Fruit fly (Drosophila melanogaster) whole organism, embryonic: Measurements from ENCODE around the gene CG5762.

ENCODE experiments used
- Atf6 ChIP-seq: fragments of 200-800 bp; sonication (Bioruptor generic); IDR thresholded peaks from 2 replicates; pipeline ENCODE4 v1.3.6; 2022; ENCODE audit warnings: missing biosample characterization, missing genetic modification characterization
- CG10462 ChIP-seq: fragments of 200-800 bp; sonication (Bioruptor generic); optimal IDR thresholded peaks from 2 replicates; lab custom pipeline; 2016; ENCODE audit warnings: missing biosample characterization, missing genetic modification characterization
- CG12391 ChIP-seq: fragments of 200-800 bp; sonication (Bioruptor generic); optimal IDR thresholded peaks from 3 replicates; lab custom pipeline; 2018; ENCODE audit warnings: missing biosample characterization, mild to moderate bottlenecking, missing genetic modification characterization, moderate library complexity
- CG12744 ChIP-seq: fragments of 200-800 bp; sonication (Bioruptor generic); optimal IDR thresholded peaks from 2 replicates; lab custom pipeline; 2016; ENCODE audit warnings: missing biosample characterization, missing genetic modification characterization
- CG14441 ChIP-seq: fragments of 200-800 bp; sonication (Bioruptor generic); IDR thresholded peaks from 2 replicates; pipeline ENCODE4 v1.3.6; 2022; ENCODE audit warnings: missing biosample characterization, missing genetic modification characterization
- CG14965 ChIP-seq: fragments of 200-800 bp; sonication (Bioruptor generic); optimal IDR thresholded peaks from 2 replicates; lab custom pipeline; 2016; ENCODE audit warnings: missing biosample characterization, missing genetic modification characterization, borderline replicate concordance
- CG17359 ChIP-seq: fragments of 200-800 bp; sonication (Bioruptor generic); optimal IDR thresholded peaks from 3 replicates; lab custom pipeline; 2018; ENCODE audit warnings: missing biosample characterization, mild to moderate bottlenecking, missing genetic modification characterization, moderate library complexity
- CG18764 ChIP-seq: fragments of 200-800 bp; sonication (Bioruptor generic); optimal IDR thresholded peaks from 3 replicates; lab custom pipeline; 2016; ENCODE audit warnings: missing biosample characterization, missing genetic modification characterization
- CG2120 ChIP-seq: fragments of 200-800 bp; sonication (Bioruptor generic); optimal IDR thresholded peaks from 3 replicates; lab custom pipeline; 2016; ENCODE audit warnings: missing biosample characterization, missing genetic modification characterization
- CG2875 ChIP-seq: fragments of 200-800 bp; sonication (Bioruptor generic); optimal IDR thresholded peaks from 2 replicates; lab custom pipeline; 2017; ENCODE audit warnings: missing biosample characterization, mild to moderate bottlenecking, missing genetic modification characterization, missing genetic modification reagents
- CG34224 ChIP-seq: fragments of 200-800 bp; sonication (Bioruptor generic); IDR thresholded peaks from 3 replicates; pipeline ENCODE4 v1.3.6; 2022; ENCODE audit warnings: missing biosample characterization, missing genetic modification characterization; ENCODE audit not compliant: partially characterized antibody
- CG3726 ChIP-seq: fragments of 200-800 bp; sonication (Bioruptor generic); IDR thresholded peaks from 3 replicates; pipeline ENCODE4, ENCODE4 v1.3.6; 2022; ENCODE audit warnings: missing biosample characterization, missing genetic modification characterization
- CG6683 ChIP-seq: fragments of 200-800 bp; sonication (Bioruptor generic); optimal IDR thresholded peaks from 2 replicates; lab custom pipeline; 2017; ENCODE audit warnings: missing biosample characterization, mild to moderate bottlenecking, missing genetic modification characterization, missing genetic modification reagents
- CG8478 ChIP-seq: fragments of >200 bp; optimal IDR thresholded peaks from 2 replicates; lab custom pipeline; 2018
- CG9215 ChIP-seq: fragments of 200-800 bp; sonication (Bioruptor generic); IDR thresholded peaks from 2 replicates; pipeline ENCODE4 v1.3.6; 2022; ENCODE audit warnings: missing biosample characterization, missing genetic modification characterization
- CG9797 ChIP-seq: fragments of 200-800 bp; sonication (Bioruptor generic); optimal IDR thresholded peaks from 3 replicates; lab custom pipeline; 2018; ENCODE audit warnings: missing biosample characterization, mild to moderate bottlenecking, missing genetic modification characterization
- D19A ChIP-seq: fragments of 200-800 bp; optimal IDR thresholded peaks from 3 replicates; lab custom pipeline; 2019; ENCODE audit warnings: missing biosample characterization, mild to moderate bottlenecking, missing genetic modification characterization, moderate library complexity
- Deaf1 ChIP-seq: fragments of 200-800 bp; optimal IDR thresholded peaks from 3 replicates; lab custom pipeline; 2019; ENCODE audit warnings: missing biosample characterization, mild to moderate bottlenecking, missing genetic modification characterization, moderate library complexity
- Dip3 ChIP-seq: fragments of 200-800 bp; sonication (Bioruptor generic); optimal IDR thresholded peaks from 3 replicates; lab custom pipeline; 2016; ENCODE audit warnings: missing biosample characterization, missing genetic modification characterization
- Dll ChIP-seq: fragments of 200-800 bp; sonication (Bioruptor generic); IDR thresholded peaks from 4 replicates; pipeline ENCODE4 v1.3.6; 2022; ENCODE audit warnings: missing biosample characterization, missing genetic modification characterization; ENCODE audit not compliant: partially characterized antibody
- Jarid2 ChIP-seq: fragments of 200-800 bp; sonication (Bioruptor generic); optimal IDR thresholded peaks from 3 replicates; lab custom pipeline; 2017; ENCODE audit warnings: mild to moderate bottlenecking, missing biosample characterization, missing genetic modification reagents, missing genetic modification characterization
- Lpt ChIP-seq: fragments of >200 bp; optimal IDR thresholded peaks from 2 replicates; lab custom pipeline; 2018; ENCODE audit warnings: missing biosample characterization, missing genetic modification characterization
- Mes4 ChIP-seq: fragments of 200-800 bp; sonication (Bioruptor generic); optimal IDR thresholded peaks from 2 replicates; lab custom pipeline; 2016; ENCODE audit warnings: missing biosample characterization, missing genetic modification characterization
- NFAT ChIP-seq: fragments of 200-800 bp; sonication (Bioruptor generic); IDR thresholded peaks from 2 replicates; pipeline ENCODE4 v1.3.6; 2022; ENCODE audit warnings: missing biosample characterization, missing genetic modification characterization
- Taf1 ChIP-seq: fragments of 200-800 bp; sonication (Bioruptor generic); IDR thresholded peaks from 2 replicates; pipeline ENCODE4 v1.3.6; 2022; ENCODE audit warnings: missing biosample characterization, missing genetic modification characterization
- bcd ChIP-seq: fragments of 200-800 bp; sonication (Bioruptor generic); optimal IDR thresholded peaks from 2 replicates; lab custom pipeline; 2017; ENCODE audit warnings: missing biosample characterization, mild to moderate bottlenecking, missing genetic modification characterization
- cad ChIP-seq: fragments of >200 bp; optimal IDR thresholded peaks from 2 replicates; lab custom pipeline; 2017; ENCODE audit warnings: missing biosample characterization, missing genetic modification characterization
- cas ChIP-seq: fragments of 200-800 bp; sonication (Bioruptor generic); IDR thresholded peaks from 2 replicates; pipeline ENCODE4 v1.3.6; 2022; ENCODE audit warnings: missing biosample characterization, missing genetic modification characterization
- chinmo ChIP-seq: fragments of 200-800 bp; sonication (Bioruptor generic); IDR thresholded peaks from 4 replicates; pipeline ENCODE4 v1.3.6; 2022; ENCODE audit warnings: missing biosample characterization, missing genetic modification characterization; ENCODE audit not compliant: partially characterized antibody
- cwo ChIP-seq: fragments of 200-800 bp; sonication (Bioruptor generic); optimal IDR thresholded peaks from 3 replicates; lab custom pipeline; 2017; ENCODE audit warnings: missing biosample characterization, missing genetic modification characterization, mild to moderate bottlenecking, moderate library complexity, missing genetic modification reagents
- dan ChIP-seq: fragments of 200-800 bp; sonication (Bioruptor generic); IDR thresholded peaks from 2 replicates; pipeline ENCODE4 v1.3.6; 2022; ENCODE audit warnings: missing biosample characterization, missing genetic modification characterization
- danr ChIP-seq: fragments of 200-800 bp; sonication (Bioruptor generic); IDR thresholded peaks from 2 replicates; pipeline ENCODE4 v1.3.6; 2022; ENCODE audit warnings: missing biosample characterization, missing genetic modification characterization
- dimm ChIP-seq: fragments of 200-800 bp; sonication (Bioruptor generic); IDR thresholded peaks from 2 replicates; pipeline ENCODE4 v1.3.6; 2022; ENCODE audit warnings: missing biosample characterization, missing genetic modification characterization
- dmrt99B ChIP-seq: fragments of 200-800 bp; sonication (Bioruptor generic); optimal IDR thresholded peaks from 2 replicates; lab custom pipeline; 2018; ENCODE audit warnings: missing biosample characterization, mild to moderate bottlenecking, missing genetic modification characterization, moderate library complexity
- fd3F ChIP-seq: fragments of 200-800 bp; sonication (Bioruptor generic); optimal IDR thresholded peaks from 2 replicates; lab custom pipeline; 2018; ENCODE audit warnings: missing biosample characterization, mild to moderate bottlenecking, missing genetic modification characterization, moderate library complexity
- fru ChIP-seq: fragments of >200 bp; optimal IDR thresholded peaks from 2 replicates; lab custom pipeline; 2017
- grn ChIP-seq: fragments of 200-800 bp; sonication (Bioruptor generic); optimal IDR thresholded peaks from 3 replicates; lab custom pipeline; 2017; ENCODE audit warnings: missing biosample characterization, missing genetic modification characterization
- jigr1 ChIP-seq: fragments of 200-800 bp; sonication (Bioruptor generic); IDR thresholded peaks from 3 replicates; pipeline ENCODE4 v1.3.6; 2022; ENCODE audit warnings: missing biosample characterization, missing genetic modification characterization
- jing ChIP-seq: fragments of 200-800 bp; sonication (Bioruptor generic); optimal IDR thresholded peaks from 2 replicates; lab custom pipeline; 2018; ENCODE audit warnings: missing biosample characterization, mild to moderate bottlenecking, missing genetic modification characterization
- jumu ChIP-seq: fragments of 200-800 bp; sonication (Bioruptor generic); optimal IDR thresholded peaks from 3 replicates; lab custom pipeline; 2016; ENCODE audit warnings: missing biosample characterization, missing genetic modification characterization
- kay ChIP-seq: fragments of 200-800 bp; sonication (Bioruptor generic); optimal IDR thresholded peaks from 2 replicates; lab custom pipeline; 2016; ENCODE audit warnings: missing biosample characterization, missing genetic modification characterization
- lbe ChIP-seq: fragments of 200-800 bp; sonication (Bioruptor generic); optimal IDR thresholded peaks from 2 replicates; lab custom pipeline; 2016; ENCODE audit warnings: missing biosample characterization, mild to moderate bottlenecking, missing genetic modification characterization
- lilli ChIP-seq: fragments of 200-800 bp; sonication (Bioruptor generic); optimal IDR thresholded peaks from 3 replicates; lab custom pipeline; 2016; ENCODE audit warnings: missing biosample characterization, missing genetic modification characterization
- nerfin-1 ChIP-seq: fragments of 200-800 bp; sonication (Bioruptor generic); optimal IDR thresholded peaks from 3 replicates; lab custom pipeline; 2019; ENCODE audit warnings: missing biosample characterization, mild to moderate bottlenecking, missing genetic modification characterization, moderate library complexity
- nmo ChIP-seq: fragments of 200-800 bp; sonication (Bioruptor generic); optimal IDR thresholded peaks from 2 replicates; lab custom pipeline; 2018; ENCODE audit warnings: missing biosample characterization, mild to moderate bottlenecking, missing genetic modification characterization, moderate library complexity
- oc ChIP-seq: fragments of 200-800 bp; sonication (Bioruptor generic); optimal IDR thresholded peaks from 2 replicates; lab custom pipeline; 2018; ENCODE audit warnings: missing biosample characterization, mild to moderate bottlenecking, missing genetic modification characterization, moderate library complexity
- psq ChIP-seq: fragments of 200-800 bp; sonication (Bioruptor generic); optimal IDR thresholded peaks from 2 replicates; lab custom pipeline; 2017; ENCODE audit warnings: missing biosample characterization, missing genetic modification characterization
- repo ChIP-seq: fragments of 200-800 bp; sonication (Bioruptor generic); optimal IDR thresholded peaks from 2 replicates; lab custom pipeline; 2016; ENCODE audit warnings: missing biosample characterization, missing genetic modification characterization
- sug ChIP-seq: fragments of 200-800 bp; optimal IDR thresholded peaks from 2 replicates; lab custom pipeline; 2019; ENCODE audit warnings: missing biosample characterization, mild to moderate bottlenecking, missing genetic modification characterization, moderate library complexity
- twi ChIP-seq: fragments of 200-800 bp; optimal IDR thresholded peaks from 2 replicates; lab custom pipeline; 2019; ENCODE audit warnings: missing biosample characterization, mild to moderate bottlenecking, missing genetic modification characterization, moderate library complexity
- zfh2 ChIP-seq: fragments of 200-800 bp; sonication (Bioruptor generic); optimal IDR thresholded peaks from 2 replicates; lab custom pipeline; 2016; ENCODE audit warnings: missing biosample characterization, missing genetic modification characterization

The CG5762 gene

dm6 chr3R:24348420-24349190 is 12.9 kb downstream of the CG5762 start, which contains the start of the genes CG5746 and CG6454 (continued):
- TF ChIP-seq oc (no peak), dmrt99B (tag; lab: Kevin White, UChicago) (no peak), dan (GFP tag; lab: Robert Waterston, UW) (no peak), fru (lab: Kevin White, UChicago) (no peak), danr (GFP tag; lab: Robert Waterston, UW) (no peak), Lpt (GFP tag; lab: Kevin White, UChicago) (no peak), lbe (GFP tag; lab: Kevin White, UChicago) (no peak), CG9797 (GFP tag; lab: Kevin White, UChicago) (peak; percentile 61), CG34224 (GFP tag; lab: Robert Waterston, UW) (no peak), lilli (GFP tag; lab: Kevin White, UChicago) (peak; percentile 76), CG9215 (GFP tag; lab: Robert Waterston, UW) (peak; percentile 54), cwo (GFP tag; lab: Kevin White, UChicago) (no peak), CG12744 (peak; percentile 35), repo (GFP tag; lab: Kevin White, UChicago) (no peak), bcd (GFP tag; lab: Kevin White, UChicago) (no peak), CG10462 (GFP tag; lab: Kevin White, UChicago) (no peak), zfh2 (GFP tag; lab: Kevin White, UChicago) (peak; percentile 78), CG2875 (GFP tag; lab: Kevin White, UChicago) (no peak), CG18764 (GFP tag; lab: Kevin White, UChicago) (peak; percentile 35), jing (GFP tag; lab: Kevin White, UChicago) (peak; percentile 6), twi (no peak), Deaf1 (tag; lab: Kevin White, UChicago) (no peak), CG3726 (GFP tag; lab: Robert Waterston, UW) (no peak), cad (GFP tag; lab: Kevin White, UChicago) (no peak), NFAT (GFP tag; lab: Robert Waterston, UW) (no peak; the same call in 1 of the 2 replicates), CG8478 (lab: Kevin White, UChicago) (no peak), dimm (GFP tag; lab: Robert Waterston, UW) (no peak), CG14965 (GFP tag; lab: Kevin White, UChicago) (no peak), jigr1 (peak; percentile 34; the same call in 1 of the 3 replicates), CG6683 (GFP tag; lab: Kevin White, UChicago) (no peak), nerfin-1 (tag; lab: Kevin White, UChicago) (no peak), nmo (GFP tag; lab: Kevin White, UChicago) (peak; percentile 78), sug (tag; lab: Kevin White, UChicago) (no peak), jumu (GFP tag; lab: Kevin White, UChicago) (peak; percentile 61), Dip3 (peak; percentile 71), CG14441 (GFP tag; lab: Robert Waterston, UW) (no peak), chinmo (no peak), Mes4 (GFP tag; lab: Kevin White, UChicago) (no peak), psq (GFP tag; lab: Kevin White, UChicago) (peak; percentile 23), CG17359 (tag; lab: Kevin White, UChicago) (no peak), CG12391 (tag; lab: Kevin White, UChicago) (peak; percentile 78), CG2120 (GFP tag; lab: Kevin White, UChicago) (peak; percentile 82), grn (GFP tag; lab: Kevin White, UChicago) (no peak), Jarid2 (GFP tag; lab: Kevin White, UChicago) (no peak), fd3F (peak; percentile 39), Atf6 (GFP tag; lab: Robert Waterston, UW) (no peak), kay (GFP tag; lab: Kevin White, UChicago) (no peak), cas (GFP tag; lab: Robert Waterston, UW) (no peak), D19A (tag; lab: Kevin White, UChicago) (no peak), Taf1 (GFP tag; lab: Robert Waterston, UW) (0 out of 2 replicates have a peak, but pooled peaks have one; percentile 32), Dll (GFP tag; lab: Robert Waterston, UW) (0 out of 4 replicates have a peak, but pooled peaks have one; percentile 19)
